Fruit fly (Drosophila melanogaster) whole organism, wandering third instar larva: ENCODE results near the gene CG17168.
A peak's percentile ranks its signal among the peaks of the same experiment; 100 is the strongest.

Experiments
- Abd-B ChIP-seq: fragments of >200 bp; optimal IDR thresholded peaks from 2 replicates; lab custom pipeline; 2017; ENCODE audit warnings: missing biosample characterization, missing genetic modification characterization
- CG32264 ChIP-seq: fragments of 200-800 bp; sonication (Bioruptor generic); optimal IDR thresholded peaks from 2 replicates; lab custom pipeline; 2016; ENCODE audit warnings: missing biosample characterization, missing genetic modification characterization
- CG9705 ChIP-seq: fragments of 200-800 bp; sonication (Bioruptor generic); optimal IDR thresholded peaks from 2 replicates; lab custom pipeline; 2018; ENCODE audit warnings: missing biosample characterization, mild to moderate bottlenecking, missing genetic modification characterization
- CrebA ChIP-seq: fragments of 200-800 bp; sonication (Bioruptor generic); optimal IDR thresholded peaks from 2 replicates; lab custom pipeline; 2016; ENCODE audit warnings: missing biosample characterization, mild to moderate bottlenecking, missing genetic modification characterization, borderline replicate concordance
- Dfd ChIP-seq: fragments of >200 bp; optimal IDR thresholded peaks from 2 replicates; lab custom pipeline; 2017; ENCODE audit warnings: missing biosample characterization, missing genetic modification characterization
- Dif ChIP-seq: fragments of 200-275, 200-300 bp; sonication (Bioruptor generic); optimal IDR thresholded peaks from 2 replicates; lab custom pipeline; 2018; ENCODE audit warnings: missing biosample characterization, missing genetic modification characterization; ENCODE audit not compliant: partially characterized antibody
- HLH106 ChIP-seq: fragments of 200-800 bp; optimal IDR thresholded peaks from 3 replicates; lab custom pipeline; 2019; ENCODE audit warnings: missing biosample characterization, mild to moderate bottlenecking, missing genetic modification characterization, moderate library complexity
- Hnf4 ChIP-seq: fragments of 200-800 bp; sonication (Bioruptor generic); optimal IDR thresholded peaks from 2 replicates; lab custom pipeline; 2016; ENCODE audit warnings: missing biosample characterization, mild to moderate bottlenecking, missing genetic modification characterization
- Hr78 ChIP-seq: fragments of >200 bp; optimal IDR thresholded peaks from 2 replicates; lab custom pipeline; 2017; ENCODE audit warnings: missing biosample characterization, missing genetic modification characterization
- Hr83 ChIP-seq: fragments of 200-300 bp; sonication (Bioruptor generic); optimal IDR thresholded peaks from 2 replicates; lab custom pipeline; 2016; ENCODE audit warnings: missing biosample characterization, mild to moderate bottlenecking, missing genetic modification characterization, moderate library complexity; ENCODE audit not compliant: poor library complexity, severe bottlenecking
- Jra ChIP-seq: sonication (Bioruptor generic); optimal IDR thresholded peaks from 2 replicates; lab custom pipeline; 2016; ENCODE audit warnings: missing biosample characterization, missing genetic modification characterization
- Mio ChIP-seq: sonication (Bioruptor generic); optimal IDR thresholded peaks from 2 replicates; lab custom pipeline; 2016; ENCODE audit warnings: missing biosample characterization, missing genetic modification characterization
- Myc ChIP-seq: fragments of >200 bp; optimal IDR thresholded peaks from 2 replicates; lab custom pipeline; 2017
- N ChIP-seq: fragments of >200 bp; optimal IDR thresholded peaks from 2 replicates; lab custom pipeline; 2018; ENCODE audit warnings: missing biosample characterization, missing external identifiers, missing genetic modification characterization
- OdsH ChIP-seq: fragments of 200-800 bp; sonication (Bioruptor generic); optimal IDR thresholded peaks from 2 replicates; lab custom pipeline; 2016; ENCODE audit warnings: missing biosample characterization, mild to moderate bottlenecking, missing genetic modification characterization
- Rel ChIP-seq, 2 experiments: fragments of 200-800 bp; sonication (Bioruptor generic) in 1 of 2; optimal IDR thresholded peaks; 2 replicates in 1 of 2; 3 replicates in 1 of 2; lab custom pipeline; 2016 to 2019; ENCODE audit warnings: mild to moderate bottlenecking in 2 of 2, missing biosample characterization in 2 of 2, missing genetic modification characterization in 2 of 2, moderate library complexity in 1 of 2
- Sp1 ChIP-seq: fragments of 200-800 bp; sonication (Bioruptor generic); optimal IDR thresholded peaks from 3 replicates; lab custom pipeline; 2019; ENCODE audit warnings: missing biosample characterization, mild to moderate bottlenecking, missing genetic modification characterization, moderate library complexity
- Vsx2 ChIP-seq: fragments of 200-300, 225-300 bp; sonication (Bioruptor generic); optimal IDR thresholded peaks from 2 replicates; lab custom pipeline; 2018; ENCODE audit warnings: missing biosample characterization, missing genetic modification characterization; ENCODE audit not compliant: partially characterized antibody
- br ChIP-seq: fragments of 200-800 bp; sonication (Bioruptor generic); optimal IDR thresholded peaks from 2 replicates; lab custom pipeline; 2016; ENCODE audit warnings: missing biosample characterization, missing genetic modification characterization
- brk ChIP-seq: fragments of 200-800 bp; sonication (Bioruptor generic); optimal IDR thresholded peaks from 2 replicates; lab custom pipeline; 2016; ENCODE audit warnings: missing biosample characterization, mild to moderate bottlenecking, missing genetic modification characterization
- dl ChIP-seq, 2 experiments: fragments of 175-275, 200-275 bp in 1 of 2; fragments of 200-275 bp in 1 of 2; sonication (Bioruptor generic); optimal IDR thresholded peaks; lab custom pipeline; 2018; ENCODE audit warnings: mild to moderate bottlenecking in 2 of 2, missing biosample characterization in 2 of 2, missing genetic modification characterization in 2 of 2, moderate library complexity in 2 of 2; ENCODE audit not compliant: partially characterized antibody in 2 of 2, insufficient read depth in 1 of 2
- dmrt93B ChIP-seq: fragments of 200-800 bp; sonication (Bioruptor generic); optimal IDR thresholded peaks from 2 replicates; lab custom pipeline; 2018; ENCODE audit warnings: missing biosample characterization, mild to moderate bottlenecking, missing genetic modification characterization
- dsf ChIP-seq: sonication (Bioruptor generic); optimal IDR thresholded peaks from 2 replicates; lab custom pipeline; 2016; ENCODE audit warnings: missing biosample characterization, missing genetic modification characterization, borderline replicate concordance
- ey ChIP-seq: fragments of 200-800 bp; sonication (Bioruptor generic); optimal IDR thresholded peaks from 2 replicates; lab custom pipeline; 2016; ENCODE audit warnings: missing biosample characterization, missing genetic modification characterization
- foxo ChIP-seq, 2 experiments: fragments of 200-800 bp; sonication (Bioruptor generic); optimal IDR thresholded peaks; 2 replicates in 1 of 2; 3 replicates in 1 of 2; lab custom pipeline; 2016 to 2017; ENCODE audit warnings: missing biosample characterization in 2 of 2, missing genetic modification characterization in 2 of 2
- fru ChIP-seq: fragments of 200-800 bp; sonication (Bioruptor generic); optimal IDR thresholded peaks from 3 replicates; lab custom pipeline; 2016; ENCODE audit warnings: missing biosample characterization, mild to moderate bottlenecking, missing genetic modification characterization
- h ChIP-seq: fragments of 200-800 bp; sonication (Bioruptor generic); optimal IDR thresholded peaks from 3 replicates; lab custom pipeline; 2016; ENCODE audit warnings: missing biosample characterization, mild to moderate bottlenecking, missing genetic modification characterization
- psq ChIP-seq: fragments of 200-800 bp; sonication (Bioruptor generic); optimal IDR thresholded peaks from 3 replicates; lab custom pipeline; 2017; ENCODE audit warnings: missing biosample characterization, mild to moderate bottlenecking, missing genetic modification characterization, moderate library complexity
- rgr ChIP-seq: fragments of 200-800 bp; sonication (Bioruptor generic); optimal IDR thresholded peaks from 3 replicates; lab custom pipeline; 2016; ENCODE audit warnings: missing biosample characterization, mild to moderate bottlenecking, missing genetic modification characterization
- sv ChIP-seq: fragments of 200-800 bp; sonication (Bioruptor generic); optimal IDR thresholded peaks from 3 replicates; lab custom pipeline; 2016; ENCODE audit warnings: missing biosample characterization, missing genetic modification characterization
- tai ChIP-seq: sonication (Bioruptor generic); optimal IDR thresholded peaks from 2 replicates; lab custom pipeline; 2016; ENCODE audit warnings: missing biosample characterization, missing genetic modification characterization
- usp ChIP-seq: fragments of >200 bp; optimal IDR thresholded peaks from 2 replicates; lab custom pipeline; 2017; ENCODE audit warnings: missing biosample characterization, missing genetic modification characterization
- woc ChIP-seq: sonication (Bioruptor generic); optimal IDR thresholded peaks from 2 replicates; lab custom pipeline; 2016; ENCODE audit warnings: missing biosample characterization, mild to moderate bottlenecking, missing genetic modification characterization

Gene CG17168

DNA sequence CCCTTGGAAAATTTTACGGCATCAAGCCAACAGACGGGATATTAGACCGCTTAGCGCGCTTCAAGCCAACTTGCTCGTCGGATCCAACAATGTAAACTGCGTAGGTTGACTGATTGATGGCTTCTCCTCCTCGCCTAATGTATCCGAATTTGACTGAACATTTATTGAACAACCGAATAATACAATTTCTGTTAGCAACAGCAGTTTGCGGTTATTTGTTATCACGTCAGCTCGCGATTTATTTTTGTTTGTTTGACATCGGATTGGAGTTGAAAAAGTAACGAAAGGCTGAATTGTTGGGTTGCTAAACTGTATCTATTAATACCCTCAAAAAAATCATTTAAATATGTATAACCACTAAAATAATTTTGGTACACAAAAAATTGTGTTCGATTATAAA lies 10.0 kb downstream of the CG17168 start, which contains the start of gene CG17159:
TSS of gene CG17159 (minus strand) at position 101 of the 400 bp plus-strand sequence.
- TF ChIP-seq tai (GFP tag; lab: Kevin White, UChicago), result no peak
- TF ChIP-seq fru, result no peak
- TF ChIP-seq h, result no peak
- no peak for TF ChIP-seq Hr83
- no peak for TF ChIP-seq Abd-B (GFP tag; lab: Kevin White, UChicago)
- no peak for TF ChIP-seq foxo (GFP tag; optimal IDR thresholded peaks at IDR 0.05; lab: Kevin White, UChicago)
- no peak for TF ChIP-seq Sp1 (GFP tag; lab: Kevin White, UChicago)
- TF ChIP-seq Dif (GFP tag; lab: Kevin White, UChicago), result no peak
- TF ChIP-seq, all 38 proteins: peak for 0

DNA sequence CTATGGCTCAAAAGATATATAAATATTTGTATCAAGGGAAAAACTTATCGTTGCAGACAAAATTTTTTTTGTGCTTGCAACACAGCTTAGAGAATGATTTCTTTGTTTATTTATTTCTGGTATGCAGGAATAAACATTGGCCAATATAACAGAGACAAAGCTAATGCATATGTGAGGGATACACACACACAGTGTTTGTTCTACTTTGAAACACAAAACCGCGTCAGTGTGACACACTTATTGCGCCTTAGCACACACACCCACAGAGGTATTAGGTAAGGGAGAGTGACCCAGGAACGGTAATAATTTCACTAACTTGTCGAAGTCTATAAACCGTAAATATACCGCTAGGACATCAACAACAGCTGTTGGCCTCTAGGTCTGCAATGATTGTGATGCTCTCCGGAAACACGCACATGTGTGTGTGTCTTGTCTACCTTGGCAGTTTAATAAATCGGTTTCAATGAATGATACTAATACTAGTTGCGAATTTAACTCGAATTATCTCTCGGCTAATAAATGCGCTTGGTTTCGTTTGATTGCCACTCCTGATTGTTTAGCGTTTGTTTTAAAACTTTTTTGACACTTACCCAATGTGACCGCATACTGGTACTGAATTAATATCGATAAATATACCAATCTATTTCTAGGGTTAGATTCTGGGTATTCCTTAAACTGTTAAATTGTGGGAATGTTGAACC lies 13.7 kb downstream of the CG17168 start, which contains the start of gene CG17162:
TSS of gene CG17162 (minus strand) at position 619 of the 701 bp plus-strand sequence.
- TF ChIP-seq Mio (no peak), Hr78 (GFP tag; lab: Kevin White, UChicago) (no peak)

DNA sequence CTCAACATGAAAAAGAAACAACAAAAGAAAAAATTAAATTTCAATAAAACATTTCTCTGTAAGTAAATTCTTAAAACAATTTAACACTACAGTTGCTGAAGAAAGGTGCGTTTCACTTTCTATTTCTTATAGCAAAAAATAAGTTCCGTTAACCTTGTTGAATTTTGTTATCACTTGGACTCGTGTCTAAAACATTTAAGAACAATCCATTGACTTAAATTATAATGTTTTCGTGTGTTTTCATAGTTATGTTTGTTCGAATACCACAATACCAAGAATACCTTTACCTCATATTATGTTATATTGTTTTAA lies 14.2 kb downstream of the CG17168 start:
- TF ChIP-seq Myc (lab: Kevin White, UChicago) (no peak), Dfd (GFP tag; lab: Kevin White, UChicago) (peak; percentile 38)

DNA sequence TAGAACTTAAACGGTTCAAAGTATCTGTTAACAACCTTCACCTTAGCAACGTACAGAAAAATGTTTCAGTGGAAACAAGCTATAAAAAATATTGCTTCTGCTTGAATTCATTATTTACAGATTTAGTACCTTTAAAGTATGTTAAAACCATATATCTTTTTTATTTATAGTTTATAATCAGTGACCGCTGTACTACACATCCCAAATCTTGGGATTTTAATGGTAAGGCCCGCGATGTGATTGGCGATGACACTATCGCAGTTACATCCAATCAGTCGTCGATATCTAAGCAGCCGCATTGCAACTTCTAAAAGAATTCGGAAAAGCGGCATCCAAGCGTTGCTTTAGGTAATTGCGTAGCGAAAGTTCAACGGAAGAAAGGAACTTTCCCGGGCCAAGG lies 14.7 kb downstream of the CG17168 start:
- TF ChIP-seq N, result peak; percentile 43
- TF ChIP-seq Dfd (GFP tag; lab: Kevin White, UChicago), result no peak
- TF ChIP-seq, all 38 proteins: peak for 1

DNA sequence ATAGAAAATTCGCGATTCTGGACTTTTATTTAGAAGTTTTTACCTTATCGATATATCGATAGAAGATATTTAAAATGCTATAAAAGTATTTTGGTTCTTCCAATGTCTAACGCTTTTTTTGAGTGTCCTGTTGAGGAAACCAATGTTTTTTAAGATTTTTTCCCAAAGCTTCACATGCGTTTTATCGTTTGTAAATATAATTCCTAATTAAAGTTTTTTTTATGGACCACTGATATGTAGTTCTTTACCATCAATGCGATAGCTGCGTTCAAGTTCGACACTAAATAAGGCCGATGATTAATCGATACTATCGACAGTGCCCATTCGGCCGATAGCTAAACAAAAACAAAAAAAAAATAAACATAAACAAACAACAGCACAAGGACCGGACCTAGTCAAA lies 23.2 kb downstream of the CG17168 start, which contains the start of gene ATbp:
TSS of gene ATbp (plus strand) at position 312 of the 400 bp plus-strand sequence.
- peak; percentile 21 for TF ChIP-seq HLH106
- no peak for TF ChIP-seq dsf (GFP tag; lab: Kevin White, UChicago)
- TF ChIP-seq Myc (lab: Kevin White, UChicago), result no peak
- TF ChIP-seq Hnf4, result peak; percentile 35
- TF ChIP-seq psq (GFP tag; lab: Kevin White, UChicago), result no peak
- no peak for TF ChIP-seq Hr78 (GFP tag; lab: Kevin White, UChicago)
- TF ChIP-seq dl (GFP tag; optimal IDR thresholded peaks at IDR 0.05; lab: Kevin White, UChicago; ENCODE audit: insufficient read depth in 1 of 2, partially characterized antibody in 2 of 2), result no peak
- no peak for TF ChIP-seq sv (GFP tag; lab: Kevin White, UChicago)
- no peak for TF ChIP-seq Rel (GFP tag; optimal IDR thresholded peaks at IDR 0.05; lab: Kevin White, UChicago)
- TF ChIP-seq Rel (tag; optimal IDR thresholded peaks at IDR 0.05; lab: Kevin White, UChicago), result no peak
- no peak for TF ChIP-seq Jra
- no peak for TF ChIP-seq br (GFP tag; lab: Kevin White, UChicago)
- no peak for TF ChIP-seq Hr83
- TF ChIP-seq N, result no peak
- TF ChIP-seq usp (GFP tag; lab: Kevin White, UChicago), result no peak
- TF ChIP-seq woc (GFP tag; lab: Kevin White, UChicago), result peak; percentile 42
- no peak for TF ChIP-seq Sp1 (GFP tag; lab: Kevin White, UChicago)
- peak; percentile 17 for TF ChIP-seq rgr
- TF ChIP-seq CG9705 (GFP tag; lab: Kevin White, UChicago), result no peak
- no peak for TF ChIP-seq Vsx2 (GFP tag; lab: Kevin White, UChicago)
- no peak for TF ChIP-seq dmrt93B (GFP tag; lab: Kevin White, UChicago)
- TF ChIP-seq ey (GFP tag; lab: Kevin White, UChicago), result no peak
- TF ChIP-seq CrebA, result no peak
- TF ChIP-seq h, result peak; percentile 14
- no peak for TF ChIP-seq fru
- peak; percentile 1 for TF ChIP-seq brk (GFP tag; lab: Kevin White, UChicago)
- no peak for TF ChIP-seq Mio
- TF ChIP-seq CG32264 (GFP tag; lab: Kevin White, UChicago), result no peak
- TF ChIP-seq OdsH (GFP tag; lab: Kevin White, UChicago), result no peak
- peak; percentile 11 for TF ChIP-seq tai (GFP tag; lab: Kevin White, UChicago)
